Fruit fly (Drosophila melanogaster): ENCODE results near the gene schuy.
A peak's percentile ranks its signal among the peaks of the same experiment; 100 is the strongest.

The schuy gene

DNA sequence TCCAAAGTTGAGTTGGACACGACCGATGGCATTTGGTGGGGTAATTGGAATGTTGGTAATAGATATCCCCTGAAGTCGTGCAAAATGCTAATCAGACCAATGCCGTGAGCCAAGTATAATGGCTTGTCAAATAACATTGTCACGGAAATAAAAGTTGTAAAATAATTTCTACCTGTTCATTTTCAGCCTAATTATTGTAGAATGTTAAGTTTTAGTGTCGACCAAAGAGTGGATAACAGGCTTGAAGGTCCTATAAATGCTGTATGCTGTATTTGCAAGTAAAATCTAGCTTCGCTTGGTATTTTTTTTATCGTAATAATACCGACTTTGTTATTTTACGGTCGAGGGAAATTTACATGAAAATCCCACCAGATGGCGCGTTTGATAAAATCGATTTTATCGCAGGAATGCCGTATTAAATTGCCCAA, 18.6 kb downstream of the schuy start (continued):
- TF ChIP-seq ranshi (GFP tag; IDR thresholded peaks at IDR 0.05) (no peak), CG15601 (tag; optimal IDR thresholded peaks at IDR 0.05) (no peak), CG33213 (GFP tag; optimal IDR thresholded peaks at IDR 0.05) (no peak), CG11247 (GFP tag; IDR thresholded peaks at IDR 0.05) (no peak), fd96Cb (tag; optimal IDR thresholded peaks at IDR 0.05) (no peak), Drgx (GFP tag; IDR thresholded peaks at IDR 0.05) (no peak), Optix (GFP tag; IDR thresholded peaks at IDR 0.05) (no peak), Hey (tag; optimal IDR thresholded peaks at IDR 0.05) (no peak), CG16863 (GFP tag; optimal IDR thresholded peaks at IDR 0.05) (no peak), HLHmδ (GFP tag; optimal IDR thresholded peaks at IDR 0.05) (no peak), CG9932 (GFP tag; IDR thresholded peaks at IDR 0.05) (no peak), CG30020 (tag; optimal IDR thresholded peaks at IDR 0.05) (peak; percentile 28), ssp (GFP tag; IDR thresholded peaks at IDR 0.05) (no peak), crol (GFP tag; IDR thresholded peaks at IDR 0.05) (no peak), CG9817 (tag; optimal IDR thresholded peaks at IDR 0.05) (no peak), CG12236 (GFP tag; optimal IDR thresholded peaks at IDR 0.05) (no peak), CG11695 (GFP tag; IDR thresholded peaks at IDR 0.05) (no peak), Abd-B (GFP tag; optimal IDR thresholded peaks at IDR 0.05) (no peak), Nf-YA (GFP tag; IDR thresholded peaks at IDR 0.05) (no peak), chm (GFP tag; IDR thresholded peaks at IDR 0.05) (no peak), D (optimal IDR thresholded peaks at IDR 0.05) (no peak), D (GFP tag; optimal IDR thresholded peaks at IDR 0.05) (no peak), CG16813 (GFP tag; IDR thresholded peaks at IDR 0.05; ENCODE audit: partially characterized antibody) (peak; percentile 62; the same call in 1 of the 3 replicates), Dbx (GFP tag; IDR thresholded peaks at IDR 0.05) (no peak), stwl (tag; optimal IDR thresholded peaks at IDR 0.05) (peak; percentile 44), Rfx (GFP tag; IDR thresholded peaks at IDR 0.05) (no peak), CG10267 (tag; optimal IDR thresholded peaks at IDR 0.05) (peak; percentile 58), CG13287 (GFP tag; IDR thresholded peaks at IDR 0.05; ENCODE audit: partially characterized antibody) (peak; percentile 22; the same call in 1 of the 2 replicates), CG11085 (GFP tag; IDR thresholded peaks at IDR 0.05) (no peak), eve (GFP tag; optimal IDR thresholded peaks at IDR 0.05) (peak in 1 of 2 experiments; percentile 65), eyg (GFP tag; optimal IDR thresholded peaks at IDR 0.05) (no peak), pb (GFP tag; optimal IDR thresholded peaks at IDR 0.05) (no peak), GATAe (GFP tag; conservative IDR thresholded peaks at IDR 0.05) (no peak), ara (GFP tag; IDR thresholded peaks at IDR 0.05) (no peak), zen (tag; optimal IDR thresholded peaks at IDR 0.05) (peak; percentile 49), C15 (GFP tag; IDR thresholded peaks at IDR 0.05) (no peak), gro (GFP tag; optimal IDR thresholded peaks at IDR 0.05) (no peak), gsb (GFP tag; IDR thresholded peaks at IDR 0.05) (no peak), CG8089 (GFP tag; optimal IDR thresholded peaks at IDR 0.05) (no peak), CG15269 (tag; optimal IDR thresholded peaks at IDR 0.05) (peak; percentile 23), CG6813 (GFP tag; optimal IDR thresholded peaks at IDR 0.05) (no peak), CG1024 (GFP tag; IDR thresholded peaks at IDR 0.05) (no peak), phol (tag; optimal IDR thresholded peaks at IDR 0.05) (peak; percentile 8), sisA (GFP tag; IDR thresholded peaks at IDR 0.05) (no peak), chif (GFP tag; optimal IDR thresholded peaks at IDR 0.05) (no peak), odd (GFP tag; optimal IDR thresholded peaks at IDR 0.05) (no peak), nau (GFP tag; optimal IDR thresholded peaks at IDR 0.05) (peak; percentile 7), bsh (GFP tag; optimal IDR thresholded peaks at IDR 0.05) (peak in 1 of 2 experiments; percentile 45), knrl (GFP tag; IDR thresholded peaks at IDR 0.05; ENCODE audit: partially characterized antibody) (peak; percentile 58; the same call in 1 of the 3 replicates), Ssrp (tag; optimal IDR thresholded peaks at IDR 0.05) (no peak), Sox102F (GFP tag; optimal IDR thresholded peaks at IDR 0.05) (no peak), CG2678 (tag; optimal IDR thresholded peaks at IDR 0.05) (no peak)

All from whole organism, embryonic.